Worm (Caenorhabditis elegans): ENCODE results near the gene C05G5.2.
A peak's percentile ranks its signal among the peaks of the same experiment; 100 is the strongest.

Gene C05G5.2

ce11 chrX:14776312-14776711 is 29.2 kb downstream of the C05G5.2 start:
- TF ChIP-seq efl-1 (optimal IDR thresholded peaks at IDR 0.05) (no peak), efl-1 (GFP tag; optimal IDR thresholded peaks at IDR 0.05 in 1 of 2) (peak in 1 of 2 experiments; percentile 93), tbx-2 (tag; optimal IDR thresholded peaks at IDR 0.05) (peak; percentile 21), pax-3 (tag; optimal IDR thresholded peaks at IDR 0.05) (no peak), lin-14 (GFP tag; optimal IDR thresholded peaks at IDR 0.05) (peak; percentile 37)

DNA sequence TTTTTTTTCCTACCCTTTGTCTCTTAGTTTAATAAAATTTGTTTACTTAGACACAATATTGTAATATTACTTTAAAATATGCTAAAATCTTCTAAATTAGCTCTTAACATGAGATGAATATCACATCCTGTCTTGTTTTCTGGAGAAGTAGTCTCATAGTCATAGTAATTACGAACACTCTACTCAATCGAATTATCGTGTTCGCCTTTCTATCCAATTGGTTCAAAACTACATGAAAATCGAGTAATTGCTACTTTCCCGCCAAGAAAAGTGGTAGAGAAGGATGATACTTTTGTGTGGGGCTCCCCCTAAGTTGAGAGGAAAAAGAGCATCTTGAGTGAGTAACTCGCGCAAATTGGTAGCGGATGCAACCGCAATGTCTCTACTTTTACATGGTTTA is 31.0 kb downstream of the C05G5.2 start:
- TF ChIP-seq dsc-1 (tag; optimal IDR thresholded peaks at IDR 0.05) (peak; percentile 34), dpl-1 (GFP tag; optimal IDR thresholded peaks at IDR 0.05) (no peak), lsy-2 (tag; optimal IDR thresholded peaks at IDR 0.05) (no peak), nhr-47 (tag; optimal IDR thresholded peaks at IDR 0.05) (no peak)

DNA sequence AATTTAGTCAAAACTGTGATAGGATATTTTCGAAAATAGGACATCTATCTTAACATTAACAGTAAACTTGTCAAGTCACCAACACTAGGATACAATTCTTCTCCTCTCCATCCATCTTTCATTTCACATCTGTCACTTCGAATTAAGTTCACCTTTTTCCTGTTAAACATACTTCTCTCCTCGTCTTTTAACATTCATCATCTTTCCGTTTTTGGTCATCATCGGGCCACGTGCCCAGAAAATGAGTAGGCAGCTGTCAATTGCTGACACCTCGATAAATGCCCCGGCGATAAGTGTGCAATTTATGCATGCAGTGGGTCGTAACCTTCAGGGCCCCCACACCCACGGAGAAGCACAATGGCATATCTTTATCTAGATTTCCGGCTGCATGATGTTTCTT is 33.1 kb downstream of the C05G5.2 start:
- TF ChIP-seq ets-5 (GFP tag; IDR thresholded peaks at IDR 0.05) (no peak), fkh-4 (tag; optimal IDR thresholded peaks at IDR 0.05; ENCODE audit: borderline replicate concordance) (no peak), nhr-90 (tag; optimal IDR thresholded peaks at IDR 0.05; ENCODE audit: poor library complexity) (peak; percentile 37), ces-1 (GFP tag; optimal IDR thresholded peaks at IDR 0.05) (no peak), lin-35 (GFP tag; optimal IDR thresholded peaks at IDR 0.05) (peak in 1 of 2 experiments; percentile 51), nhr-19 (GFP tag; conservative IDR thresholded peaks at IDR 0.05) (peak; percentile 18; the same call in 1 of the 2 replicates), mdl-1 (tag; optimal IDR thresholded peaks at IDR 0.05) (peak in 1 of 2 experiments; percentile 62), tbx-2 (tag; optimal IDR thresholded peaks at IDR 0.05) (peak; percentile 61), nhr-47 (tag; optimal IDR thresholded peaks at IDR 0.05) (peak; percentile 20), snu-23 (GFP tag; optimal IDR thresholded peaks at IDR 0.05) (peak; percentile 54), lin-14 (GFP tag; optimal IDR thresholded peaks at IDR 0.05) (peak; percentile 54), lsy-2 (tag; optimal IDR thresholded peaks at IDR 0.05) (peak in 1 of 2 experiments; percentile 8), isw-1 (GFP tag; IDR thresholded peaks at IDR 0.05) (no peak), blmp-1 (tag; optimal IDR thresholded peaks at IDR 0.05) (peak; percentile 61), nhr-71 (tag; optimal IDR thresholded peaks at IDR 0.05) (peak; percentile 61), nhr-85 (tag) (peak; percentile 82), skn-1 (tag; optimal IDR thresholded peaks at IDR 0.05) (peak; percentile 18), fkh-10 (GFP tag; optimal IDR thresholded peaks at IDR 0.05) (no peak), elt-3 (tag; optimal IDR thresholded peaks at IDR 0.05) (peak in 2 of 6 experiments; percentile 61 to 78), nhr-20 (tag; optimal IDR thresholded peaks at IDR 0.05) (peak; percentile 74), egl-13 (tag; optimal IDR thresholded peaks at IDR 0.05) (no peak)

ce11 chrX:14783434-14784142 is 36.5 kb downstream of the C05G5.2 start:
- TF ChIP-seq C34B4.2 (tag; optimal IDR thresholded peaks at IDR 0.05): no peak
- no peak for TF ChIP-seq egl-27 (tag; optimal IDR thresholded peaks at IDR 0.05)
- no peak for TF ChIP-seq lin-13 (GFP tag; optimal IDR thresholded peaks at IDR 0.05)
- TF ChIP-seq nhr-85 (tag): peak; percentile 90
- peak; percentile 38 for TF ChIP-seq nhr-19 (GFP tag; conservative IDR thresholded peaks at IDR 0.05)
- TF ChIP-seq fos-1 (tag; optimal IDR thresholded peaks at IDR 0.05): no peak
- TF ChIP-seq grh-1 (GFP tag; IDR thresholded peaks at IDR 0.05): 0 out of 2 replicates have a peak, but pooled peaks have one; percentile 16
- peak; percentile 63 for TF ChIP-seq lin-14 (GFP tag; optimal IDR thresholded peaks at IDR 0.05)
- TF ChIP-seq nhr-20 (tag; optimal IDR thresholded peaks at IDR 0.05): peak; percentile 72
- TF ChIP-seq alr-1 (tag; optimal IDR thresholded peaks at IDR 0.05; ENCODE audit: borderline replicate concordance): no peak
- TF ChIP-seq nhr-11 (tag; optimal IDR thresholded peaks at IDR 0.05): no peak
- TF ChIP-seq pqm-1 (tag; optimal IDR thresholded peaks at IDR 0.05): no peak
- peak; percentile 34 for TF ChIP-seq snu-23 (GFP tag; optimal IDR thresholded peaks at IDR 0.05)
- no peak for TF ChIP-seq skn-1 (tag; optimal IDR thresholded peaks at IDR 0.05)
- TF ChIP-seq mdl-1 (tag; optimal IDR thresholded peaks at IDR 0.05): peak in 1 of 2 experiments; percentile 47
- TF ChIP-seq unc-62 (GFP tag; optimal IDR thresholded peaks at IDR 0.05): no peak
- TF ChIP-seq ceh-90 (tag; optimal IDR thresholded peaks at IDR 0.05): no peak
- no peak for TF ChIP-seq aly-2 (tag; optimal IDR thresholded peaks at IDR 0.05)
- no peak for TF ChIP-seq isw-1 (GFP tag; IDR thresholded peaks at IDR 0.05)
- no peak for TF ChIP-seq nhr-77 (tag; optimal IDR thresholded peaks at IDR 0.05)
- TF ChIP-seq tbx-2 (tag; optimal IDR thresholded peaks at IDR 0.05): peak; percentile 51
- TF ChIP-seq nhr-71 (tag; optimal IDR thresholded peaks at IDR 0.05): peak; percentile 67
- peak; percentile 70 for TF ChIP-seq elt-2 (tag; optimal IDR thresholded peaks at IDR 0.05)
- no peak for TF ChIP-seq sup-37 (GFP tag; optimal IDR thresholded peaks at IDR 0.05)
- no peak for TF ChIP-seq hlh-4 (tag; optimal IDR thresholded peaks at IDR 0.05)
- TF ChIP-seq ceh-88 (GFP tag; IDR thresholded peaks at IDR 0.05): no peak
- peak in 1 of 2 experiments; percentile 7 for TF ChIP-seq lin-35 (GFP tag; optimal IDR thresholded peaks at IDR 0.05)
- peak in 1 of 6 experiments; percentile 19 for TF ChIP-seq elt-3 (tag; optimal IDR thresholded peaks at IDR 0.05)
- TF ChIP-seq lsy-2 (tag; optimal IDR thresholded peaks at IDR 0.05): no peak
- peak; percentile 59 for TF ChIP-seq nhr-90 (tag; optimal IDR thresholded peaks at IDR 0.05; ENCODE audit: poor library complexity)
- no peak for TF ChIP-seq efl-1 (optimal IDR thresholded peaks at IDR 0.05)
- TF ChIP-seq efl-1 (GFP tag; optimal IDR thresholded peaks at IDR 0.05 in 1 of 2): peak in 1 of 2 experiments; percentile 43
